Fruit fly (Drosophila melanogaster) whole organism, embryonic: ENCODE measurements around the gene CG14230.

Source experiments
- Ada2b ChIP-seq: fragments of 200-800 bp; sonication (Bioruptor generic); IDR thresholded peaks from 2 replicates; pipeline ENCODE4 v1.3.6; 2022; ENCODE audit warnings: missing biosample characterization, missing genetic modification characterization
- Bteb2 ChIP-seq: fragments of 200-800 bp; sonication (Bioruptor generic); optimal IDR thresholded peaks from 2 replicates; lab custom pipeline; 2016; ENCODE audit warnings: missing biosample characterization, missing genetic modification characterization
- CG12104 ChIP-seq: fragments of 200-800 bp; sonication (Bioruptor generic); optimal IDR thresholded peaks from 3 replicates; lab custom pipeline; 2016; ENCODE audit warnings: missing biosample characterization, missing genetic modification characterization
- CG14050 ChIP-seq: fragments of 200-800 bp; sonication (Bioruptor generic); IDR thresholded peaks from 3 replicates; pipeline ENCODE4 v1.3.6; 2022; ENCODE audit warnings: missing biosample characterization, missing genetic modification characterization
- CG14860 ChIP-seq: fragments of 200-800 bp; sonication (Bioruptor generic); IDR thresholded peaks from 3 replicates; pipeline ENCODE4 v1.3.6; 2022; ENCODE audit warnings: missing biosample characterization, missing genetic modification characterization; ENCODE audit not compliant: partially characterized antibody
- CG1603 ChIP-seq: fragments of 200-800 bp; sonication (Bioruptor generic); optimal IDR thresholded peaks from 2 replicates; lab custom pipeline; 2019; ENCODE audit warnings: missing biosample characterization, mild to moderate bottlenecking, missing genetic modification characterization, moderate library complexity
- CG17361 ChIP-seq: fragments of 200-800 bp; sonication (Bioruptor generic); IDR thresholded peaks from 3 replicates; pipeline ENCODE4 v1.3.6; 2022; ENCODE audit warnings: missing biosample characterization, missing genetic modification characterization
- CG17829 ChIP-seq: fragments of 200-800 bp; optimal IDR thresholded peaks from 2 replicates; lab custom pipeline; 2019; ENCODE audit warnings: missing biosample characterization, mild to moderate bottlenecking, missing genetic modification characterization, moderate library complexity
- CG1832 ChIP-seq: fragments of 200-800 bp; sonication (Bioruptor generic); optimal IDR thresholded peaks from 2 replicates; lab custom pipeline; 2017; ENCODE audit warnings: missing biosample characterization, mild to moderate bottlenecking, missing genetic modification characterization, inconsistent platforms
- CG2129 ChIP-seq: fragments of 200-800 bp; sonication (Bioruptor generic); IDR thresholded peaks from 2 replicates; pipeline ENCODE4 v1.3.6; 2022; ENCODE audit warnings: missing biosample characterization, missing genetic modification characterization; ENCODE audit not compliant: partially characterized antibody
- CG2875 ChIP-seq: fragments of 200-800 bp; sonication (Bioruptor generic); optimal IDR thresholded peaks from 2 replicates; lab custom pipeline; 2017; ENCODE audit warnings: missing biosample characterization, mild to moderate bottlenecking, missing genetic modification characterization, missing genetic modification reagents
- CG4328 ChIP-seq: fragments of 200-800 bp; sonication (Bioruptor generic); optimal IDR thresholded peaks from 3 replicates; lab custom pipeline; 2017; ENCODE audit warnings: missing biosample characterization, missing genetic modification reagents, missing genetic modification characterization
- CG7745 ChIP-seq: fragments of 200-800 bp; sonication (Bioruptor generic); optimal IDR thresholded peaks from 2 replicates; lab custom pipeline; 2018; ENCODE audit warnings: missing biosample characterization, mild to moderate bottlenecking, missing genetic modification characterization, moderate library complexity
- CG8290 ChIP-seq, 3 experiments: fragments of 200-800 bp; sonication (Bioruptor generic); optimal IDR thresholded peaks; 2 replicates each; lab custom pipeline; 2016 to 2019; ENCODE audit warnings: missing biosample characterization in 3 of 3, missing genetic modification characterization in 3 of 3, mild to moderate bottlenecking in 2 of 3, moderate library complexity in 1 of 3
- CG8765 ChIP-seq: fragments of 200-800 bp; sonication (Bioruptor generic); IDR thresholded peaks from 2 replicates; pipeline ENCODE4 v1.3.6; 2022; ENCODE audit warnings: missing biosample characterization, missing genetic modification characterization
- CHES-1-like ChIP-seq: fragments of 200-800 bp; sonication (Bioruptor generic); optimal IDR thresholded peaks from 2 replicates; lab custom pipeline; 2016; ENCODE audit warnings: missing biosample characterization, missing genetic modification characterization
- CkIIα-i1 ChIP-seq: fragments of 200-800 bp; sonication (Bioruptor generic); IDR thresholded peaks from 2 replicates; pipeline ENCODE4 v1.3.6; 2022; ENCODE audit warnings: missing biosample characterization, missing genetic modification characterization
- D ChIP-seq, 2 experiments: fragments of 200-800 bp in 1 of 2; fragments of >200 bp in 1 of 2; sonication (Bioruptor generic) in 1 of 2; optimal IDR thresholded peaks; 2 replicates in 1 of 2; 3 replicates in 1 of 2; lab custom pipeline; 2017; ENCODE audit warnings: mild to moderate bottlenecking in 1 of 2, missing biosample characterization in 1 of 2, missing genetic modification characterization in 1 of 2, missing genetic modification reagents in 1 of 2
- E2f2 ChIP-seq: fragments of 200-800 bp; sonication (Bioruptor generic); IDR thresholded peaks from 2 replicates; pipeline ENCODE4 v1.3.6; 2022; ENCODE audit warnings: missing biosample characterization, missing genetic modification characterization
- Mes4 ChIP-seq: fragments of 200-800 bp; sonication (Bioruptor generic); optimal IDR thresholded peaks from 2 replicates; lab custom pipeline; 2016; ENCODE audit warnings: missing biosample characterization, missing genetic modification characterization
- Nf-YC ChIP-seq: fragments of 200-800 bp; optimal IDR thresholded peaks from 3 replicates; lab custom pipeline; 2019; ENCODE audit warnings: missing biosample characterization, mild to moderate bottlenecking, missing genetic modification characterization, moderate library complexity
- Taf1 ChIP-seq: fragments of 200-800 bp; sonication (Bioruptor generic); IDR thresholded peaks from 2 replicates; pipeline ENCODE4 v1.3.6; 2022; ENCODE audit warnings: missing biosample characterization, missing genetic modification characterization
- Tbp ChIP-seq: fragments of >200 bp; optimal IDR thresholded peaks from 2 replicates; lab custom pipeline; 2018; ENCODE audit warnings: missing biosample characterization, missing genetic modification characterization
- Xrp1 ChIP-seq: fragments of 200-800 bp; sonication (Bioruptor generic); IDR thresholded peaks from 2 replicates; pipeline ENCODE4 v1.3.6; 2022; ENCODE audit warnings: missing biosample characterization, missing genetic modification characterization
- YL-1 ChIP-seq: fragments of 200-800 bp; sonication (Bioruptor generic); optimal IDR thresholded peaks from 3 replicates; lab custom pipeline; 2017; ENCODE audit warnings: missing biosample characterization, mild to moderate bottlenecking, missing genetic modification characterization
- ash1 ChIP-seq: fragments of 200-800 bp; sonication (Bioruptor generic); optimal IDR thresholded peaks from 2 replicates; lab custom pipeline; 2018; ENCODE audit warnings: missing biosample characterization, mild to moderate bottlenecking, missing genetic modification characterization
- bcd ChIP-seq: fragments of 200-800 bp; sonication (Bioruptor generic); optimal IDR thresholded peaks from 2 replicates; lab custom pipeline; 2017; ENCODE audit warnings: missing biosample characterization, mild to moderate bottlenecking, missing genetic modification characterization
- cg ChIP-seq: fragments of 200-800 bp; sonication (Bioruptor generic); optimal IDR thresholded peaks from 3 replicates; lab custom pipeline; 2019; ENCODE audit warnings: missing biosample characterization, mild to moderate bottlenecking, missing genetic modification characterization, moderate library complexity
- chif ChIP-seq, 2 experiments: fragments of 200-800 bp; sonication (Bioruptor generic); optimal IDR thresholded peaks; 3 replicates each; lab custom pipeline; 2016; ENCODE audit warnings: missing biosample characterization in 2 of 2, missing genetic modification characterization in 2 of 2
- chm ChIP-seq: fragments of 200-800 bp; sonication (Bioruptor generic); IDR thresholded peaks from 2 replicates; pipeline ENCODE4 v1.3.6; 2022; ENCODE audit warnings: missing biosample characterization, missing genetic modification characterization
- crol ChIP-seq: fragments of 200-800 bp; sonication (Bioruptor generic); IDR thresholded peaks from 2 replicates; pipeline ENCODE4 v1.3.6; 2022; ENCODE audit warnings: missing biosample characterization, missing genetic modification characterization
- exex ChIP-seq: fragments of 200-800 bp; sonication (Bioruptor generic); optimal IDR thresholded peaks from 4 replicates; lab custom pipeline; 2018; ENCODE audit warnings: missing biosample characterization, mild to moderate bottlenecking, missing genetic modification characterization, moderate library complexity
- fd3F ChIP-seq: fragments of 200-800 bp; sonication (Bioruptor generic); optimal IDR thresholded peaks from 2 replicates; lab custom pipeline; 2018; ENCODE audit warnings: missing biosample characterization, mild to moderate bottlenecking, missing genetic modification characterization, moderate library complexity
- fu2 ChIP-seq: fragments of 200-800 bp; sonication (Bioruptor generic); optimal IDR thresholded peaks from 2 replicates; lab custom pipeline; 2016; ENCODE audit warnings: missing biosample characterization, missing genetic modification characterization
- grn ChIP-seq: fragments of 200-800 bp; sonication (Bioruptor generic); optimal IDR thresholded peaks from 3 replicates; lab custom pipeline; 2017; ENCODE audit warnings: missing biosample characterization, missing genetic modification characterization
- gt ChIP-seq: fragments of 200-800 bp; sonication (Bioruptor generic); IDR thresholded peaks from 2 replicates; pipeline ENCODE4 v1.3.6; 2022; ENCODE audit warnings: missing biosample characterization, missing genetic modification characterization
- ham ChIP-seq: fragments of 200-800 bp; sonication (Bioruptor generic); IDR thresholded peaks from 2 replicates; pipeline ENCODE4 v1.3.6; 2022; ENCODE audit warnings: missing biosample characterization, missing genetic modification characterization
- jing ChIP-seq: fragments of 200-800 bp; sonication (Bioruptor generic); optimal IDR thresholded peaks from 2 replicates; lab custom pipeline; 2018; ENCODE audit warnings: missing biosample characterization, mild to moderate bottlenecking, missing genetic modification characterization
- kay ChIP-seq: fragments of 200-800 bp; sonication (Bioruptor generic); optimal IDR thresholded peaks from 2 replicates; lab custom pipeline; 2016; ENCODE audit warnings: missing biosample characterization, missing genetic modification characterization
- lab ChIP-seq: fragments of 200-800 bp; sonication (Bioruptor generic); optimal IDR thresholded peaks from 3 replicates; lab custom pipeline; 2017; ENCODE audit warnings: missing biosample characterization, missing genetic modification characterization, mild to moderate bottlenecking, moderate library complexity, missing genetic modification reagents
- maf-S ChIP-seq: fragments of 200-800 bp; sonication (Bioruptor generic); optimal IDR thresholded peaks from 2 replicates; lab custom pipeline; 2016; ENCODE audit warnings: missing biosample characterization, missing genetic modification characterization
- org-1 ChIP-seq: fragments of 200-800 bp; sonication (Bioruptor generic); optimal IDR thresholded peaks from 2 replicates; lab custom pipeline; 2017; ENCODE audit warnings: missing biosample characterization, missing genetic modification characterization
- pnt ChIP-seq: fragments of 200-800 bp; sonication (Bioruptor generic); optimal IDR thresholded peaks from 3 replicates; lab custom pipeline; 2016; ENCODE audit warnings: missing biosample characterization, missing genetic modification characterization
- sd ChIP-seq: fragments of 200-800 bp; sonication (Bioruptor generic); optimal IDR thresholded peaks from 3 replicates; lab custom pipeline; 2018; ENCODE audit warnings: missing biosample characterization, mild to moderate bottlenecking, missing genetic modification characterization, moderate library complexity
- seq ChIP-seq: fragments of 200-800 bp; sonication (Bioruptor generic); IDR thresholded peaks from 2 replicates; pipeline ENCODE4 v1.3.6; 2022; ENCODE audit warnings: missing biosample characterization, missing genetic modification characterization
- slbo ChIP-seq: fragments of 200-800 bp; sonication (Bioruptor generic); IDR thresholded peaks from 2 replicates; pipeline ENCODE4 v1.3.6; 2022; ENCODE audit warnings: missing biosample characterization, missing genetic modification characterization
- slp2 ChIP-seq: fragments of 200-800 bp; sonication (Bioruptor generic); optimal IDR thresholded peaks from 2 replicates; lab custom pipeline; 2016; ENCODE audit warnings: missing biosample characterization, missing genetic modification characterization
- so ChIP-seq: fragments of 200-800 bp; sonication (Bioruptor generic); IDR thresholded peaks from 3 replicates; pipeline ENCODE4 v1.3.6; 2022; ENCODE audit warnings: missing biosample characterization, missing genetic modification characterization
- sug ChIP-seq: fragments of 200-800 bp; optimal IDR thresholded peaks from 2 replicates; lab custom pipeline; 2019; ENCODE audit warnings: missing biosample characterization, mild to moderate bottlenecking, missing genetic modification characterization, moderate library complexity
- tgo ChIP-seq: fragments of 200-800 bp; sonication (Bioruptor generic); IDR thresholded peaks from 3 replicates; pipeline ENCODE4 v1.3.6; 2022; ENCODE audit warnings: missing biosample characterization, missing genetic modification characterization
- trh ChIP-seq: fragments of 200-800 bp; sonication (Bioruptor generic); optimal IDR thresholded peaks from 2 replicates; lab custom pipeline; 2016; ENCODE audit warnings: missing biosample characterization, missing genetic modification characterization
- ttk ChIP-seq: fragments of 200-800 bp; sonication (Bioruptor generic); IDR thresholded peaks from 2 replicates; pipeline ENCODE4 v2.1.2; 2022; ENCODE audit warnings: missing biosample characterization, missing genetic modification characterization

Gene CG14230

DNA sequence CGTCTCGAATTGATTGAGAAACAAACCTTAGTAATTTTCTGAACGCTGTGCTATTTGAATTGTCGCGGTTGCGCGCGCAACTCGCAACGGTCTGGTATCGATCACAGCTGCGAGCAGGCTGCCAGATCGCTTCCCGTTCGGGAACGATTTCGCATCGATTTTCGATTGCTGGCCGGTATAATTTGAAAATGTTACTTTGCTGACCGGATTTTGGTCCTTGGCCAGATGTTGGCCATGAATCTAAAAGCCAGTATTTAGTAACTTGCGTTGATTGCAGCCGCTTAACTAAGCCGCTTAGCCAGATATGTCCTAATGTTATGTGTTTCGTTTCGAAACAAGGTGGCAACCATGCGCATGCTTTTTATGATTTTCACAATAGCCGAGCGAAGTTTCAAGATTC, 44.6 kb downstream of the CG14230 start (continued):
- no peak for TF ChIP-seq slbo (GFP tag; lab: Robert Waterston, UW)
- TF ChIP-seq so (GFP tag; lab: Robert Waterston, UW) = no peak
- TF ChIP-seq Ada2b (GFP tag; lab: Robert Waterston, UW) = no peak
- TF ChIP-seq CG14050 (GFP tag; lab: Robert Waterston, UW) = no peak
- no peak for TF ChIP-seq exex
- no peak for TF ChIP-seq chif (GFP tag; optimal IDR thresholded peaks at IDR 0.05; lab: Kevin White, UChicago)
- TF ChIP-seq CG8290 (GFP tag; optimal IDR thresholded peaks at IDR 0.05; lab: Kevin White, UChicago) = no peak
- peak in 1 of 2 experiments; percentile 28 for TF ChIP-seq CG8290 (tag; optimal IDR thresholded peaks at IDR 0.05; lab: Kevin White, UChicago)
- TF ChIP-seq crol (GFP tag; lab: Robert Waterston, UW) = no peak
- peak; percentile 68 for TF ChIP-seq CG1603
- no peak for TF ChIP-seq chm (GFP tag; lab: Robert Waterston, UW)
- TF ChIP-seq gt = no peak
- TF ChIP-seq CG2875 (GFP tag; lab: Kevin White, UChicago) = no peak
- TF ChIP-seq CG2129 (GFP tag; lab: Robert Waterston, UW) = no peak
- TF ChIP-seq E2f2 (GFP tag; lab: Robert Waterston, UW) = peak; percentile 97
- no peak for TF ChIP-seq fd3F (GFP tag; lab: Kevin White, UChicago)
- TF ChIP-seq org-1 (GFP tag; lab: Kevin White, UChicago) = no peak
- peak; percentile 10 for TF ChIP-seq CHES-1-like
- no peak for TF ChIP-seq CG8765 (GFP tag; lab: Robert Waterston, UW)
- TF ChIP-seq Bteb2 (GFP tag; lab: Kevin White, UChicago) = no peak
- TF ChIP-seq D (optimal IDR thresholded peaks at IDR 0.05; lab: Kevin White, UChicago) = no peak
- no peak for TF ChIP-seq D (GFP tag; optimal IDR thresholded peaks at IDR 0.05; lab: Kevin White, UChicago)
- no peak for TF ChIP-seq Taf1 (GFP tag; lab: Robert Waterston, UW)
- TF ChIP-seq seq (GFP tag; lab: Robert Waterston, UW) = no peak
- TF ChIP-seq ttk = no peak
- no peak for TF ChIP-seq sd (tag; lab: Kevin White, UChicago)
- no peak for TF ChIP-seq grn (GFP tag; lab: Kevin White, UChicago)
- no peak for TF ChIP-seq CkIIα-i1 (GFP tag; lab: Robert Waterston, UW)
- TF ChIP-seq CG7745 (tag; lab: Kevin White, UChicago) = no peak
- no peak for TF ChIP-seq CG4328
- TF ChIP-seq tgo = no peak
- TF ChIP-seq trh = no peak
- no peak for TF ChIP-seq CG1832 (GFP tag; lab: Kevin White, UChicago)
- no peak for TF ChIP-seq ash1 (GFP tag; lab: Kevin White, UChicago)
- no peak for TF ChIP-seq jing (GFP tag; lab: Kevin White, UChicago)
- TF ChIP-seq fu2 (GFP tag; lab: Kevin White, UChicago) = no peak
- no peak for TF ChIP-seq CG17361 (GFP tag; lab: Robert Waterston, UW)
- peak; percentile 26 for TF ChIP-seq lab (GFP tag; lab: Kevin White, UChicago)
- no peak for TF ChIP-seq Xrp1 (GFP tag; lab: Robert Waterston, UW)
- no peak for TF ChIP-seq CG12104 (GFP tag; lab: Kevin White, UChicago)
- TF ChIP-seq Tbp (GFP tag; lab: Kevin White, UChicago) = no peak
- no peak for TF ChIP-seq maf-S
- TF ChIP-seq ham (GFP tag; lab: Robert Waterston, UW) = no peak
- peak; percentile 35 for TF ChIP-seq sug
- peak; percentile 23 for TF ChIP-seq YL-1 (GFP tag; lab: Kevin White, UChicago)
- no peak for TF ChIP-seq bcd (GFP tag; lab: Kevin White, UChicago)
- TF ChIP-seq pnt (GFP tag; lab: Kevin White, UChicago) = no peak
- TF ChIP-seq kay = no peak
- TF ChIP-seq Mes4 (GFP tag; lab: Kevin White, UChicago) = no peak
- no peak for TF ChIP-seq CG14860 (GFP tag; lab: Robert Waterston, UW)
- TF ChIP-seq Nf-YC (tag; lab: Kevin White, UChicago) = peak; percentile 10
- TF ChIP-seq slp2 (GFP tag; lab: Kevin White, UChicago) = no peak
- TF ChIP-seq CG17829 (tag; lab: Kevin White, UChicago) = peak; percentile 11
- no peak for TF ChIP-seq cg (GFP tag; lab: Kevin White, UChicago)
